Worm (Caenorhabditis elegans) whole organism, L2 larva: ENCODE results near the gene Y102A5C.4.
"Not testable (repeated sequence)": the region's sequence is repeated elsewhere in the genome, so short reads cannot be mapped to it uniquely, and the experiment has no call there.

Experiments
- C34F6.9 ChIP-seq: fragments of 150-350 bp; optimal IDR thresholded peaks from 2 replicates; lab custom pipeline; 2014; ENCODE audit warnings: missing biosample characterization, missing genetic modification characterization
- F13H6.1 ChIP-seq: sonication (generic microtip); optimal IDR thresholded peaks from 2 replicates; lab custom pipeline; 2016; ENCODE audit warnings: missing genetic modification characterization, missing compliant biosample characterization
- R02D3.7 ChIP-seq: fragments of 150-350 bp; optimal IDR thresholded peaks from 2 replicates; lab custom pipeline; 2014; ENCODE audit warnings: missing biosample characterization, missing genetic modification characterization
- Y55F3AM.14 ChIP-seq: fragments of 200-800 bp; sonication (Bioruptor generic); optimal IDR thresholded peaks from 2 replicates; lab custom pipeline; 2018; ENCODE audit warnings: mild to moderate bottlenecking, missing genetic modification characterization, missing compliant biosample characterization
- ZK546.5 ChIP-seq: sonication (generic microtip); optimal IDR thresholded peaks from 2 replicates; lab custom pipeline; 2017; ENCODE audit warnings: missing biosample characterization, missing genetic modification characterization
- alr-1 ChIP-seq: fragments of 150-350 bp; optimal IDR thresholded peaks from 2 replicates; lab custom pipeline; 2014; ENCODE audit warnings: missing biosample characterization, missing genetic modification characterization
- ama-1 ChIP-seq: fragments of 150-350 bp; optimal IDR thresholded peaks from 2 replicates; lab custom pipeline; 2018; ENCODE audit warnings: inconsistent platforms
- blmp-1 ChIP-seq: sonication (generic microtip); optimal IDR thresholded peaks from 2 replicates; lab custom pipeline; 2017; ENCODE audit warnings: missing genetic modification characterization, mild to moderate bottlenecking, missing compliant biosample characterization, antibody characterized with exemption, moderate library complexity; ENCODE audit not compliant: insufficient read depth
- ceh-16 ChIP-seq: fragments of 150-350 bp; optimal IDR thresholded peaks from 2 replicates; lab custom pipeline; 2014; ENCODE audit warnings: missing biosample characterization, missing genetic modification characterization
- ceh-82 ChIP-seq: fragments of 150-350 bp; optimal IDR thresholded peaks from 2 replicates; lab custom pipeline; 2014; ENCODE audit warnings: missing biosample characterization, missing genetic modification characterization
- egl-27 ChIP-seq: sonication (generic microtip); optimal IDR thresholded peaks from 3 replicates; lab custom pipeline; 2017; ENCODE audit warnings: missing biosample characterization, missing genetic modification reagents, missing genetic modification characterization
- elt-3 ChIP-seq: sonication (generic microtip); optimal IDR thresholded peaks from 2 replicates; lab custom pipeline; 2017; ENCODE audit warnings: missing biosample characterization, missing genetic modification characterization
- gmeb-1 ChIP-seq: fragments of 150-350 bp; optimal IDR thresholded peaks from 2 replicates; lab custom pipeline; 2014; ENCODE audit warnings: missing biosample characterization, missing genetic modification characterization
- lin-11 ChIP-seq: fragments of 150-350 bp; sonication (generic microtip); optimal IDR thresholded peaks from 2 replicates; lab custom pipeline; 2014; ENCODE audit warnings: missing biosample characterization, missing genetic modification characterization, inconsistent platforms, mixed read lengths
- lin-13 ChIP-seq: fragments of 150-350 bp; optimal IDR thresholded peaks from 2 replicates; lab custom pipeline; 2014; ENCODE audit warnings: missing biosample characterization, missing genetic modification reagents, missing genetic modification characterization
- lsy-2 ChIP-seq, 2 experiments: fragments of 150-350 bp in 1 of 2; sonication (generic microtip) in 1 of 2; optimal IDR thresholded peaks; 2 replicates each; lab custom pipeline; 2014 to 2017; ENCODE audit warnings: missing biosample characterization in 2 of 2, missing genetic modification characterization in 2 of 2
- mdl-1 ChIP-seq, 2 experiments: fragments of 150-350 bp in 1 of 2; sonication (generic microtip) in 1 of 2; optimal IDR thresholded peaks; 2 replicates each; lab custom pipeline; 2017; ENCODE audit warnings: missing biosample characterization in 2 of 2, missing genetic modification characterization in 2 of 2
- nhr-11 ChIP-seq: fragments of 150-350 bp; optimal IDR thresholded peaks from 2 replicates; lab custom pipeline; 2014; ENCODE audit warnings: missing biosample characterization, missing genetic modification characterization
- nhr-12 ChIP-seq: fragments of 150-350 bp; optimal IDR thresholded peaks from 2 replicates; lab custom pipeline; 2014; ENCODE audit warnings: missing biosample characterization, missing genetic modification characterization
- nhr-21 ChIP-seq: fragments of 150-350 bp; optimal IDR thresholded peaks from 2 replicates; lab custom pipeline; 2014; ENCODE audit warnings: missing biosample characterization, missing genetic modification characterization
- nhr-23 ChIP-seq: fragments of 150-350 bp; optimal IDR thresholded peaks from 2 replicates; lab custom pipeline; 2014; ENCODE audit warnings: missing biosample characterization, missing genetic modification reagents, missing genetic modification characterization
- nhr-237 ChIP-seq: fragments of 150-350 bp; optimal IDR thresholded peaks from 2 replicates; lab custom pipeline; 2014; ENCODE audit warnings: missing biosample characterization, missing genetic modification characterization
- nhr-25 ChIP-seq: fragments of 150-350 bp; sonication (generic microtip); optimal IDR thresholded peaks from 3 replicates; lab custom pipeline; 2014; ENCODE audit warnings: missing biosample characterization, missing genetic modification characterization
- nhr-6 ChIP-seq: fragments of 150-350 bp; optimal IDR thresholded peaks from 2 replicates; lab custom pipeline; 2014; ENCODE audit warnings: missing biosample characterization, missing genetic modification characterization
- peb-1 ChIP-seq: fragments of 150-350 bp; optimal IDR thresholded peaks from 2 replicates; lab custom pipeline; 2014; ENCODE audit warnings: missing biosample characterization, missing genetic modification characterization
- sem-4 ChIP-seq: fragments of 150-350 bp; optimal IDR thresholded peaks from 2 replicates; lab custom pipeline; 2014; ENCODE audit warnings: missing biosample characterization, missing genetic modification reagents, missing genetic modification characterization
- skn-1 ChIP-seq: sonication (generic microtip); optimal IDR thresholded peaks from 2 replicates; lab custom pipeline; 2017; ENCODE audit warnings: missing biosample characterization, missing genetic modification characterization
- sma-9 ChIP-seq, 2 experiments: fragments of 150-350 bp in 1 of 2; sonication (generic microtip) in 1 of 2; optimal IDR thresholded peaks; 2 replicates each; lab custom pipeline; 2014 to 2016; ENCODE audit warnings: missing genetic modification characterization in 2 of 2, mild to moderate bottlenecking in 1 of 2, missing biosample characterization in 1 of 2, missing compliant biosample characterization in 1 of 2, missing genetic modification reagents in 1 of 2, moderate library complexity in 1 of 2
- unc-39 ChIP-seq: fragments of 150-350 bp; optimal IDR thresholded peaks from 2 replicates; lab custom pipeline; 2014; ENCODE audit warnings: missing biosample characterization, missing genetic modification characterization
- unc-55 ChIP-seq: fragments of 150-350 bp; sonication (generic microtip); optimal IDR thresholded peaks from 3 replicates; lab custom pipeline; 2014; ENCODE audit warnings: missing biosample characterization, missing genetic modification reagents, missing genetic modification characterization
- zag-1 ChIP-seq: fragments of 150-350 bp; optimal IDR thresholded peaks from 2 replicates; lab custom pipeline; 2014; ENCODE audit warnings: missing biosample characterization, missing genetic modification characterization
- ztf-1 ChIP-seq: fragments of 200-800 bp; sonication (Bioruptor generic); conservative IDR thresholded peaks from 2 replicates; pipeline ENCODE4 v1.3.6; 2022; ENCODE audit warnings: missing genetic modification characterization, missing compliant biosample characterization
- ztf-11 ChIP-seq: sonication (generic microtip); optimal IDR thresholded peaks from 2 replicates; lab custom pipeline; 2017; ENCODE audit warnings: missing biosample characterization, missing genetic modification characterization

The Y102A5C.4 gene

ce11 chrV:16916079-16916478, 6.0 kb upstream of the Y102A5C.4 start, which contains the start of gene F09C6.10:
Gene F09C6.10 (minus strand): TSS chrV:16916179.
- TF ChIP-seq nhr-237 (tag; lab: Kevin White, UChicago) (no peak), nhr-11 (tag; lab: Kevin White, UChicago) (no peak), ama-1 (no peak), alr-1 (no peak), lin-13 (no peak), lin-11 (tag; lab: Kevin White, UChicago) (no peak), zag-1 (no peak), Y55F3AM.14 (GFP tag; lab: Kevin White, UChicago) (no peak), C34F6.9 (tag; lab: Kevin White, UChicago) (no peak), sem-4 (tag; lab: Kevin White, UChicago) (no peak), ceh-16 (no peak), sma-9 (GFP tag; optimal IDR thresholded peaks at IDR 0.05; lab: Kevin White, UChicago) (no peak), sma-9 (tag; optimal IDR thresholded peaks at IDR 0.05; lab: Kevin White, UChicago) (no peak), ceh-82 (no peak), lsy-2 (tag; optimal IDR thresholded peaks at IDR 0.05; lab: Kevin White, UChicago) (no peak), nhr-21 (tag; lab: Kevin White, UChicago) (no peak), nhr-12 (tag; lab: Kevin White, UChicago) (no peak), nhr-6 (tag; lab: Kevin White, UChicago) (no peak), nhr-23 (no peak), unc-55 (GFP tag; lab: Kevin White, UChicago) (no peak), ZK546.5 (tag; lab: Kevin White, UChicago) (no peak)

DNA sequence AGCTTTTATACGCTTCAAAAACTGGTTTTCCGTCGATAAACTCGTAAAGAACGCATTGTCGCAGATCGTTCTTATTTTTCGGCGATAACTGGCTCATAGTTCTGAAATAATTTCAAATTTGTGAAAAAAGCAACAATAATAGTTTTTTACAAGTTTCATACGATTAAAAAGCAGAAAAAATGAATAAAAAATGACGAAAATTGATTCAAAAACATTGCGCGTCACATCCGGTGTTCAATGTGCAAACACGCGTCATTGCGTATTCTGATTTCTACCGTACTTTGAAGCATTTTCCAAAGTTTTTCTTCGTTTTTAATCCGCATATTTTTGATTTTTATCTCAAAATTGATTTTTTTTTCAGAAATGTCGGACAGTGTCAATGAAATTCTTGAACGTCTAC, 3.7 kb upstream of the Y102A5C.4 start, which contains the start of the genes fbxa-206 and Y102A5C.2:
Gene fbxa-206 (minus strand): TSS at position 101 of the 400 bp plus-strand sequence.
Gene Y102A5C.2 (plus strand): TSS at position 354 of the 400 bp plus-strand sequence.
- no peak for TF ChIP-seq mdl-1 (tag; optimal IDR thresholded peaks at IDR 0.05; lab: Kevin White, UChicago)

DNA sequence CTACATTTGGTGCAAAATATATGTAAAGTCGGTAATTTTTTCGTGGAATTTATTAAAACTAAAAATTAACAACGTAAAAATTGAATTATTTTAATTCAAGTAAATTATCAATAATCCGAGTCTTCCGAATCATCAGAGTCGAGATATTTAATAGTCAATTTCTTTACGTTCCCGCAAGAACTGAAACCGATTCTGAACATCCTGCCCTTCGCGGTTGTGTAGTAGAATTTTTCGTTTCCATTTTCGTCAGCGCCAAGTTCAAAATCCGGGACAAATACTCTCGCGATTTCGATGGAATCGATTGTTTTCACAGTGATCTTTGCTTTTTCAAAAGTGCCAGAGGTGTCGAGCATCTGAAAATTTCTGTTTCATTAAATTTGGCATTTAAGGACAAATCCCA, 2.4 kb upstream of the Y102A5C.4 start:
- TF ChIP-seq ZK546.5 (tag; lab: Kevin White, UChicago): no peak
- no peak for TF ChIP-seq C34F6.9 (tag; lab: Kevin White, UChicago)
- TF ChIP-seq ztf-11 (tag; lab: Kevin White, UChicago): no peak
- TF ChIP-seq egl-27 (tag; lab: Kevin White, UChicago): no peak
- no peak for TF ChIP-seq unc-39 (tag; lab: Kevin White, UChicago)
- TF ChIP-seq peb-1 (tag; lab: Kevin White, UChicago): no peak
- TF ChIP-seq alr-1: no peak
- TF ChIP-seq blmp-1: no peak
- no peak for TF ChIP-seq Y55F3AM.14 (GFP tag; lab: Kevin White, UChicago)
- TF ChIP-seq ztf-1 (GFP tag; lab: Robert Waterston, UW): no peak
- no peak for TF ChIP-seq elt-3 (tag; lab: Kevin White, UChicago)
- no peak for TF ChIP-seq nhr-6 (tag; lab: Kevin White, UChicago)
- TF ChIP-seq F13H6.1: no peak
- TF ChIP-seq R02D3.7: no peak

DNA sequence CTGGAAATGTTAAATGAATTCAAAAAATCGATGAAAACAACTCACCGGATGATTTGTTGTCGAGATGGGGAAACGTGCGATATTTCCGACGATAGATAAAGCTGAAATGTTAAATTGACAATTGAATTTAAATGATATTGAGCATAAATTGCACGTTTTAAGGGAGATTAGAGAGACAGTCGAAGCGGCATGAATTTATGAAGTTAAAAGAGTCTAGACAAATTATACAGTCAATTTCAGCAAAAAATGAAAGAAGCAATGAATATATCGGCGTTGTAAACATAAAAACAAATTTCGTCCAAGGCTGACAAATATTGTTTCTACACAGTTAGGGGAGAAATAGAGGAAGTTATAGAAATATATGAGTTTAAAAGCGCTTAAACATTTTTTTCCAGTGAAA, 5.3 kb downstream of the Y102A5C.4 start, which contains the start of gene Y102A5C.36:
Gene Y102A5C.36 (minus strand): TSS at position 101 of the 400 bp plus-strand sequence.
- TF ChIP-seq gmeb-1 (tag; lab: Kevin White, UChicago): no peak
- no peak for TF ChIP-seq C34F6.9 (tag; lab: Kevin White, UChicago)
- no peak for TF ChIP-seq elt-3 (tag; lab: Kevin White, UChicago)
- TF ChIP-seq skn-1: no peak
- TF ChIP-seq nhr-25 (tag; lab: Kevin White, UChicago): no peak
- no peak for TF ChIP-seq nhr-6 (tag; lab: Kevin White, UChicago)
- TF ChIP-seq, all 48 proteins: peak for 0

DNA sequence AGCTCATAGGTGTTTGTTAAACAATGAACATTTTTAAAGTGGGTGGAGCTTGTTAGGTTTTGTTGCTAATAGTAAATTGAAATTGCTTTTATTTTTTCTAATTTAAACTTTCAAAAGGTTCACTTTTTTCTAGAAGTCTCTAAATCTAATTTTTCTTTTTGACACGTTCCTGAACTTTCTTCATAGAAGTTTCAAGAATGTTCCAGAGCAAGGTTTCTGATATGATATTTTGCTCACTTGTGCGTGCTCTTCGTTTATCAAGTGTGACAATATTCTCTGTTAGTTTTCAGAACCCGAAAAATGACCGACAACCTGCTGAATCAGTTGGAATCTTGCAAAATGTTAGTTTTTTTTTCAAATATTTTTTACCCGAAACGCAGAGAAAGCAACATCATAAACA, 16.7 kb downstream of the Y102A5C.4 start, which contains the start of gene fbxa-148:
Gene fbxa-148 (plus strand): TSS at position 301 of the 400 bp plus-strand sequence.
- TF ChIP-seq nhr-21 (tag; lab: Kevin White, UChicago); skn-1; R02D3.7: not testable (repeated sequence)
